Fruit fly (Drosophila melanogaster): Measurements from ENCODE around the gene Wdr81.
A peak's percentile ranks its signal among the peaks of the same experiment; 100 is the strongest.

Wdr81 gene

DNA sequence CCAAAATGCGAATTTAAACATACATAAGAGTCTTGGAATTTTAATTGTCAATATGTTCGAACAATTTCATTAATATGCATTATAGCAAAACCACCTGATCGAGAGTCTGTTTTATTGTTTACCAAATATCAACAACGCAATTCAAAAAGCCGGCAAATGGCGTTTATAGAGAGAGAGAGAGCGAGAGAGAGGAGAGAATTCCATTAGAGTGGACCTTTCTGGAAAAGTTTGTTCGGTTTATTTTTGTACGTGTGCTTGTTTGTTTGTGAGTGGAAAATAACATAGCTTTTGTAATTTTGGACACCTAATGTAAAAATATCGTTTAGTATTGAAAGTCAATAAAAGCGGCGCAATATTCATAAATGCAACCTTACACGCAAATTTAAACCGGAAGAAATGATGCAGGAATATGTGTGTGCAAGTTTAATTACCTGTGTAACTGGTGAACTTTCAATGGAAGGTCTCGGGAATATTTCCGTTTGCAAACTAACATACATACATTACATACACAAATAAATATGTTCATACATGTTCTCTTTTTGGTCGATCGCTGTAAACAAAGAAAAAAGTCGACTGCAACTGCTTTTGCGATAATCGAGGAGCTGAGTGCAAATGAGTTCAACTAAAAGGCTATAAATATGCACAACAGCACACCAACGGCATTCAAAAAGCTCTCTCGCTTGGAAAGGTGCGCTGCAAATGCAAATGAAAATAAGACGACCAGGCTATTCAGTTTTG is 24.0 kb upstream of the Wdr81 start, which contains the start of gene CG6785 (continued):
- TF ChIP-seq CG4360 (GFP tag; IDR thresholded peaks at IDR 0.05) (no peak), CG5245 (GFP tag; optimal IDR thresholded peaks at IDR 0.05) (peak; percentile 58), Neu2 (GFP tag; optimal IDR thresholded peaks at IDR 0.05; ENCODE audit: borderline replicate concordance) (no peak), mirr (GFP tag; optimal IDR thresholded peaks at IDR 0.05) (peak; percentile 81), pfk (GFP tag; optimal IDR thresholded peaks at IDR 0.05) (peak; percentile 73), fd96Cb (tag; optimal IDR thresholded peaks at IDR 0.05) (peak; percentile 56), CG15696 (tag; optimal IDR thresholded peaks at IDR 0.05) (peak; percentile 51), TFAM (GFP tag; optimal IDR thresholded peaks at IDR 0.05) (no peak), CG9609 (GFP tag; optimal IDR thresholded peaks at IDR 0.05) (peak; percentile 52), CG4282 (GFP tag; optimal IDR thresholded peaks at IDR 0.05) (peak; percentile 64), wek (GFP tag; optimal IDR thresholded peaks at IDR 0.05) (peak; percentile 97), crc (GFP tag; optimal IDR thresholded peaks at IDR 0.05) (peak; percentile 83), Awh (GFP tag; IDR thresholded peaks at IDR 0.05) (peak; percentile 80), salm (tag; optimal IDR thresholded peaks at IDR 0.05) (peak; percentile 86), HLHmδ (GFP tag; optimal IDR thresholded peaks at IDR 0.05) (peak; percentile 71), CG14667 (GFP tag; IDR thresholded peaks at IDR 0.05) (no peak), ATbp (GFP tag; optimal IDR thresholded peaks at IDR 0.05) (peak; percentile 98), emc (GFP tag; optimal IDR thresholded peaks at IDR 0.05) (no peak), row (GFP tag; IDR thresholded peaks at IDR 0.05) (0 out of 3 replicates have a peak, but pooled peaks have one; percentile 47), CG5180 (GFP tag; optimal IDR thresholded peaks at IDR 0.05) (peak; percentile 83), CG6765 (GFP tag; optimal IDR thresholded peaks at IDR 0.05) (peak; percentile 84), Dad (GFP tag; optimal IDR thresholded peaks at IDR 0.05) (peak; percentile 65), cato (GFP tag; optimal IDR thresholded peaks at IDR 0.05; ENCODE audit: borderline replicate concordance) (peak; percentile 64), MTF-1 (GFP tag; optimal IDR thresholded peaks at IDR 0.05; ENCODE audit: borderline replicate concordance) (peak; percentile 92), Xbp1 (GFP tag; optimal IDR thresholded peaks at IDR 0.05) (peak; percentile 51), CG14860 (GFP tag; IDR thresholded peaks at IDR 0.05; ENCODE audit: partially characterized antibody) (no peak), CG18764 (GFP tag; optimal IDR thresholded peaks at IDR 0.05) (peak; percentile 87), CG4617 (GFP tag; optimal IDR thresholded peaks at IDR 0.05; ENCODE audit: borderline replicate concordance) (peak; percentile 49), CG1233 (GFP tag; optimal IDR thresholded peaks at IDR 0.05) (peak; percentile 85), CkIIα-i1 (GFP tag; IDR thresholded peaks at IDR 0.05) (no peak), CG16813 (GFP tag; IDR thresholded peaks at IDR 0.05; ENCODE audit: partially characterized antibody) (no peak), CG18262 (tag; optimal IDR thresholded peaks at IDR 0.05) (peak; percentile 71), Elba2 (GFP tag; optimal IDR thresholded peaks at IDR 0.05) (no peak), CG1603 (tag; optimal IDR thresholded peaks at IDR 0.05) (peak; percentile 83), psq (GFP tag; optimal IDR thresholded peaks at IDR 0.05) (peak; percentile 58), toy (GFP tag; IDR thresholded peaks at IDR 0.05) (no peak), CTCF (GFP tag; optimal IDR thresholded peaks at IDR 0.05) (peak; percentile 55), CG13296 (GFP tag; optimal IDR thresholded peaks at IDR 0.05) (peak; percentile 87), esg (GFP tag; conservative IDR thresholded peaks at IDR 0.05) (no peak), CG12299 (tag; optimal IDR thresholded peaks at IDR 0.05) (peak; percentile 89), HHEX (GFP tag; optimal IDR thresholded peaks at IDR 0.05) (peak; percentile 92), br (optimal IDR thresholded peaks at IDR 0.05) (no peak), Sry-δ (GFP tag; optimal IDR thresholded peaks at IDR 0.05) (peak; percentile 33), CG12391 (tag; optimal IDR thresholded peaks at IDR 0.05) (peak; percentile 72), Dll (GFP tag; IDR thresholded peaks at IDR 0.05; ENCODE audit: partially characterized antibody) (no peak), CG10267 (tag; optimal IDR thresholded peaks at IDR 0.05) (peak; percentile 64), CG3995 (GFP tag; optimal IDR thresholded peaks at IDR 0.05) (peak; percentile 24), dati (GFP tag; IDR thresholded peaks at IDR 0.05) (no peak), CG31388 (GFP tag; optimal IDR thresholded peaks at IDR 0.05) (no peak), CG8281 (tag; optimal IDR thresholded peaks at IDR 0.05) (peak; percentile 69)
